Fruit fly (Drosophila melanogaster) whole organism, embryonic: ENCODE data around the gene DNaseII.

Experiments used
- CG10209 ChIP-seq: fragments of 200-800 bp; sonication (Bioruptor generic); optimal IDR thresholded peaks from 3 replicates; lab custom pipeline; 2017; ENCODE audit warnings: missing biosample characterization, mild to moderate bottlenecking, missing genetic modification characterization, missing genetic modification reagents
- CG12104 ChIP-seq: fragments of 200-800 bp; sonication (Bioruptor generic); optimal IDR thresholded peaks from 3 replicates; lab custom pipeline; 2016; ENCODE audit warnings: missing biosample characterization, missing genetic modification characterization
- CG14860 ChIP-seq: fragments of 200-800 bp; sonication (Bioruptor generic); IDR thresholded peaks from 3 replicates; pipeline ENCODE4 v1.3.6; 2022; ENCODE audit warnings: missing biosample characterization, missing genetic modification characterization; ENCODE audit not compliant: partially characterized antibody
- CG17385 ChIP-seq: fragments of 200-800 bp; sonication (Bioruptor generic); optimal IDR thresholded peaks from 3 replicates; lab custom pipeline; 2018; ENCODE audit warnings: missing biosample characterization, mild to moderate bottlenecking, missing genetic modification characterization
- CG17612 ChIP-seq: fragments of 200-800 bp; sonication (Bioruptor generic); IDR thresholded peaks from 2 replicates; pipeline ENCODE4 v1.3.6; 2022; ENCODE audit warnings: missing biosample characterization, missing genetic modification characterization
- CG1832 ChIP-seq: fragments of 200-800 bp; sonication (Bioruptor generic); optimal IDR thresholded peaks from 2 replicates; lab custom pipeline; 2017; ENCODE audit warnings: missing biosample characterization, mild to moderate bottlenecking, missing genetic modification characterization, inconsistent platforms
- CG2199 ChIP-seq: fragments of 200-800 bp; sonication (Bioruptor generic); IDR thresholded peaks from 3 replicates; pipeline ENCODE4 v1.3.6; 2022; ENCODE audit warnings: missing biosample characterization, missing genetic modification characterization
- CG2202 ChIP-seq: fragments of 200-800 bp; sonication (Bioruptor generic); optimal IDR thresholded peaks from 2 replicates; lab custom pipeline; 2018; ENCODE audit warnings: missing biosample characterization, mild to moderate bottlenecking, missing genetic modification characterization
- CG31224 ChIP-seq: fragments of 200-800 bp; sonication (Bioruptor generic); IDR thresholded peaks from 2 replicates; pipeline ENCODE4 v1.3.6; 2022; ENCODE audit warnings: missing biosample characterization, missing genetic modification characterization
- CG31388 ChIP-seq: fragments of 200-800 bp; sonication (Bioruptor generic); optimal IDR thresholded peaks from 2 replicates; lab custom pipeline; 2016; ENCODE audit warnings: missing biosample characterization, missing genetic modification characterization
- CG3163 ChIP-seq: fragments of 200-800 bp; sonication (Bioruptor generic); optimal IDR thresholded peaks from 3 replicates; lab custom pipeline; 2016; ENCODE audit warnings: missing biosample characterization, missing genetic modification characterization
- CG3281 ChIP-seq: fragments of 200-800 bp; sonication (Bioruptor generic); optimal IDR thresholded peaks from 3 replicates; lab custom pipeline; 2017; ENCODE audit warnings: missing biosample characterization, mild to moderate bottlenecking, missing genetic modification characterization
- CG33557 ChIP-seq: fragments of 200-800 bp; sonication (Bioruptor generic); optimal IDR thresholded peaks from 2 replicates; lab custom pipeline; 2019; ENCODE audit warnings: missing biosample characterization, mild to moderate bottlenecking, missing genetic modification characterization, moderate library complexity
- CG4282 ChIP-seq: fragments of 200-800 bp; sonication (Bioruptor generic); optimal IDR thresholded peaks from 2 replicates; lab custom pipeline; 2016; ENCODE audit warnings: missing biosample characterization, missing genetic modification characterization
- CG5953 ChIP-seq: fragments of 200-800 bp; sonication (Bioruptor generic); IDR thresholded peaks from 2 replicates; pipeline ENCODE4 v1.3.6; 2022; ENCODE audit warnings: missing biosample characterization, missing genetic modification characterization
- CG7928 ChIP-seq: fragments of 200-800 bp; sonication (Bioruptor generic); optimal IDR thresholded peaks from 2 replicates; lab custom pipeline; 2017; ENCODE audit warnings: missing biosample characterization, mild to moderate bottlenecking, missing genetic modification characterization
- CG7963 ChIP-seq: fragments of 200-800 bp; sonication (Bioruptor generic); IDR thresholded peaks from 3 replicates; pipeline ENCODE4 v1.3.6; 2022; ENCODE audit warnings: missing biosample characterization, missing genetic modification characterization; ENCODE audit not compliant: partially characterized antibody
- D ChIP-seq, 2 experiments: fragments of 200-800 bp in 1 of 2; fragments of >200 bp in 1 of 2; sonication (Bioruptor generic) in 1 of 2; optimal IDR thresholded peaks; 2 replicates in 1 of 2; 3 replicates in 1 of 2; lab custom pipeline; 2017; ENCODE audit warnings: mild to moderate bottlenecking in 1 of 2, missing biosample characterization in 1 of 2, missing genetic modification characterization in 1 of 2, missing genetic modification reagents in 1 of 2
- Elba2 ChIP-seq: fragments of 200-800 bp; sonication (Bioruptor generic); optimal IDR thresholded peaks from 3 replicates; lab custom pipeline; 2016; ENCODE audit warnings: missing biosample characterization, missing genetic modification characterization
- HmgD ChIP-seq: fragments of 200-800 bp; sonication (Bioruptor generic); optimal IDR thresholded peaks from 3 replicates; lab custom pipeline; 2016; ENCODE audit warnings: missing biosample characterization, missing genetic modification characterization
- Hmr ChIP-seq: fragments of 200-800 bp; sonication (Bioruptor generic); optimal IDR thresholded peaks from 3 replicates; lab custom pipeline; 2017; ENCODE audit warnings: mild to moderate bottlenecking, missing biosample characterization, missing genetic modification reagents, missing genetic modification characterization
- Meics ChIP-seq: fragments of 200-800 bp; sonication (Bioruptor generic); optimal IDR thresholded peaks from 2 replicates; lab custom pipeline; 2017; ENCODE audit warnings: missing biosample characterization, mild to moderate bottlenecking, missing genetic modification characterization
- NC2β ChIP-seq: fragments of 200-800 bp; sonication (Bioruptor generic); optimal IDR thresholded peaks from 2 replicates; lab custom pipeline; 2016; ENCODE audit warnings: missing biosample characterization, missing genetic modification characterization
- NfI ChIP-seq: fragments of 200-800 bp; sonication (Bioruptor generic); optimal IDR thresholded peaks from 3 replicates; lab custom pipeline; 2018; ENCODE audit warnings: missing biosample characterization, mild to moderate bottlenecking, missing genetic modification characterization, moderate library complexity
- Optix ChIP-seq: fragments of 200-800 bp; sonication (Bioruptor generic); IDR thresholded peaks from 3 replicates; pipeline ENCODE4 v1.3.6; 2022; ENCODE audit warnings: missing biosample characterization, missing genetic modification characterization
- Sox100B ChIP-seq: fragments of 200-800 bp; sonication (Bioruptor generic); optimal IDR thresholded peaks from 3 replicates; lab custom pipeline; 2018; ENCODE audit warnings: missing biosample characterization, mild to moderate bottlenecking, missing genetic modification characterization
- Ssrp ChIP-seq: fragments of 200-800 bp; sonication (Bioruptor generic); optimal IDR thresholded peaks from 2 replicates; lab custom pipeline; 2018; ENCODE audit warnings: missing biosample characterization, mild to moderate bottlenecking, missing genetic modification characterization, moderate library complexity
- Tbp ChIP-seq: fragments of >200 bp; optimal IDR thresholded peaks from 2 replicates; lab custom pipeline; 2018; ENCODE audit warnings: missing biosample characterization, missing genetic modification characterization
- YL-1 ChIP-seq: fragments of 200-800 bp; sonication (Bioruptor generic); optimal IDR thresholded peaks from 3 replicates; lab custom pipeline; 2017; ENCODE audit warnings: missing biosample characterization, mild to moderate bottlenecking, missing genetic modification characterization
- abd-A ChIP-seq: fragments of 200-800 bp; sonication (Bioruptor generic); optimal IDR thresholded peaks from 3 replicates; lab custom pipeline; 2019; ENCODE audit warnings: missing biosample characterization, mild to moderate bottlenecking, missing genetic modification characterization, moderate library complexity
- amos ChIP-seq: fragments of 200-800 bp; sonication (Bioruptor generic); IDR thresholded peaks from 2 replicates; pipeline ENCODE4 v1.3.6; 2022; ENCODE audit warnings: missing biosample characterization, missing genetic modification characterization; ENCODE audit not compliant: partially characterized antibody
- ash1 ChIP-seq: fragments of 200-800 bp; sonication (Bioruptor generic); optimal IDR thresholded peaks from 2 replicates; lab custom pipeline; 2018; ENCODE audit warnings: missing biosample characterization, mild to moderate bottlenecking, missing genetic modification characterization
- croc ChIP-seq: fragments of 200-800 bp; sonication (Bioruptor generic); conservative IDR thresholded peaks from 3 replicates; pipeline ENCODE4 v1.3.6; 2022; ENCODE audit warnings: missing biosample characterization, missing genetic modification characterization
- en ChIP-seq: fragments of 200-800 bp; sonication (Bioruptor generic); optimal IDR thresholded peaks from 2 replicates; lab custom pipeline; 2016; ENCODE audit warnings: missing biosample characterization, missing genetic modification characterization
- esg ChIP-seq: fragments of 200-800 bp; sonication (Bioruptor generic); conservative IDR thresholded peaks from 2 replicates; pipeline ENCODE4 v1.3.6; 2022; ENCODE audit warnings: missing biosample characterization, missing genetic modification characterization
- eyg ChIP-seq: fragments of 200-800 bp; sonication (Bioruptor generic); optimal IDR thresholded peaks from 3 replicates; lab custom pipeline; 2016; ENCODE audit warnings: missing biosample characterization, missing genetic modification characterization
- fru ChIP-seq: fragments of >200 bp; optimal IDR thresholded peaks from 2 replicates; lab custom pipeline; 2017
- ind ChIP-seq: fragments of 200-800 bp; sonication (Bioruptor generic); optimal IDR thresholded peaks from 3 replicates; lab custom pipeline; 2016; ENCODE audit warnings: missing biosample characterization, missing genetic modification characterization
- jing ChIP-seq: fragments of 200-800 bp; sonication (Bioruptor generic); optimal IDR thresholded peaks from 2 replicates; lab custom pipeline; 2018; ENCODE audit warnings: missing biosample characterization, mild to moderate bottlenecking, missing genetic modification characterization
- jumu ChIP-seq: fragments of 200-800 bp; sonication (Bioruptor generic); optimal IDR thresholded peaks from 3 replicates; lab custom pipeline; 2016; ENCODE audit warnings: missing biosample characterization, missing genetic modification characterization
- ken ChIP-seq: fragments of 200-800 bp; sonication (Bioruptor generic); IDR thresholded peaks from 3 replicates; pipeline ENCODE4 v1.3.6; 2022; ENCODE audit warnings: missing biosample characterization, missing genetic modification characterization
- mam ChIP-seq: fragments of 200-800 bp; sonication (Bioruptor generic); optimal IDR thresholded peaks from 3 replicates; lab custom pipeline; 2016; ENCODE audit warnings: missing biosample characterization, missing genetic modification characterization
- otp ChIP-seq: fragments of 200-800 bp; sonication (Bioruptor generic); IDR thresholded peaks from 3 replicates; pipeline ENCODE4, ENCODE4 v1.3.6; 2022; ENCODE audit warnings: missing biosample characterization, missing genetic modification characterization
- sens-2 ChIP-seq: fragments of 200-800 bp; sonication (Bioruptor generic); IDR thresholded peaks from 2 replicates; pipeline ENCODE4 v1.3.6; 2022; ENCODE audit warnings: missing biosample characterization, missing genetic modification characterization
- seq ChIP-seq: fragments of 200-800 bp; sonication (Bioruptor generic); IDR thresholded peaks from 2 replicates; pipeline ENCODE4 v1.3.6; 2022; ENCODE audit warnings: missing biosample characterization, missing genetic modification characterization
- sisA ChIP-seq: fragments of 200-800 bp; sonication (Bioruptor generic); IDR thresholded peaks from 2 replicates; pipeline ENCODE4 v1.3.6; 2022; ENCODE audit warnings: missing biosample characterization, missing genetic modification characterization
- tll ChIP-seq, 2 experiments: fragments of 200-800 bp in 1 of 2; fragments of >200 bp in 1 of 2; sonication (Bioruptor generic) in 1 of 2; optimal IDR thresholded peaks; 2 replicates each; lab custom pipeline; 2017 to 2019; ENCODE audit warnings: missing biosample characterization in 2 of 2, missing genetic modification characterization in 2 of 2, mild to moderate bottlenecking in 1 of 2, moderate library complexity in 1 of 2
- ttk ChIP-seq: fragments of 200-800 bp; sonication (Bioruptor generic); IDR thresholded peaks from 2 replicates; pipeline ENCODE4 v2.1.2; 2022; ENCODE audit warnings: missing biosample characterization, missing genetic modification characterization
- tup ChIP-seq: fragments of 200-800 bp; sonication (Bioruptor generic); optimal IDR thresholded peaks from 2 replicates; lab custom pipeline; 2016; ENCODE audit warnings: missing biosample characterization, mild to moderate bottlenecking, missing genetic modification characterization, moderate library complexity
- usp ChIP-seq: fragments of >200 bp; optimal IDR thresholded peaks from 2 replicates; lab custom pipeline; 2017; ENCODE audit warnings: missing biosample characterization, missing genetic modification characterization
- wor ChIP-seq: fragments of 200-800 bp; sonication (Bioruptor generic); IDR thresholded peaks from 2 replicates; pipeline ENCODE4 v1.3.6; 2022; ENCODE audit warnings: missing biosample characterization, missing genetic modification characterization

Gene DNaseII

DNA sequence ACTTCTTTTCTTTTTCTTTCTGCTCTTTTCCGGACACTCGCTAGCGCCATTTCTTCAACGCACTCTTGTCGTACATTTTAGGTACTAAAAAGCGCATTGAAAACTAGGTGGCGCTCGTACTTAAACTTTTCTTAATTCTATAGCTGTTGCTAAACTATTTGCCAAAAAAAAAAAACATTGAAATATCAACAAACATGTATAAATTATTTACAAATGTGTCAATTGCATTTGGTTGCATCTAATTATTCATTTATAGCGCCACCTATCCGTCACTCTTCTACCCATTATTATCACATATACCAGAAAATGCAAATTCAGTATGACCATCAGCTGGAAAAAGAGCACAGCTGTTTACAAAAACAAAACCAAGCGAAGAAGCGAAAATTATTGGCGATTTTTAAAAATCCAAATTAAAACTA is 2.1 kb downstream of the DNaseII start, which contains the start of gene CG7785 (continued):
- TF ChIP-seq YL-1 (GFP tag; lab: Kevin White, UChicago) (peak; percentile 54), eyg (GFP tag; lab: Kevin White, UChicago) (no peak), CG17612 (GFP tag; lab: Robert Waterston, UW) (no peak), amos (GFP tag; lab: Robert Waterston, UW) (no peak), jing (GFP tag; lab: Kevin White, UChicago) (no peak), fru (lab: Kevin White, UChicago) (no peak), CG12104 (GFP tag; lab: Kevin White, UChicago) (peak; percentile 48), CG2202 (tag; lab: Kevin White, UChicago) (peak; percentile 4), mam (peak; percentile 22), CG33557 (peak; percentile 68), wor (GFP tag; lab: Robert Waterston, UW) (peak; percentile 28; the same call in 1 of the 2 replicates), Hmr (peak; percentile 62), CG31224 (GFP tag; lab: Robert Waterston, UW) (no peak), Ssrp (tag; lab: Kevin White, UChicago) (peak; percentile 39), ken (GFP tag; lab: Robert Waterston, UW) (no peak), CG31388 (peak; percentile 34), CG5953 (GFP tag; lab: Robert Waterston, UW) (no peak), tll (GFP tag; optimal IDR thresholded peaks at IDR 0.05; lab: Kevin White, UChicago) (no peak), CG1832 (GFP tag; lab: Kevin White, UChicago) (no peak), Optix (no peak), sens-2 (no peak), CG3163 (GFP tag; lab: Kevin White, UChicago) (peak; percentile 21), CG7963 (no peak), usp (no peak), CG7928 (GFP tag; lab: Kevin White, UChicago) (peak; percentile 9), Elba2 (GFP tag; lab: Kevin White, UChicago) (peak; percentile 29), NC2β (peak; percentile 55), otp (no peak), CG14860 (GFP tag; lab: Robert Waterston, UW) (no peak), sisA (GFP tag; lab: Robert Waterston, UW) (no peak; the same call in 1 of the 2 replicates), jumu (GFP tag; lab: Kevin White, UChicago) (peak; percentile 16), HmgD (GFP tag; lab: Kevin White, UChicago) (no peak), Sox100B (GFP tag; lab: Kevin White, UChicago) (peak; percentile 47), croc (GFP tag; lab: Robert Waterston, UW) (peak; percentile 27; the same call in 2 of the 3 replicates), tup (no peak), ind (GFP tag; lab: Kevin White, UChicago) (peak; percentile 40), ash1 (GFP tag; lab: Kevin White, UChicago) (no peak), CG2199 (GFP tag; lab: Robert Waterston, UW) (no peak), ttk (GFP tag; lab: Robert Waterston, UW) (no peak), D (optimal IDR thresholded peaks at IDR 0.05; lab: Kevin White, UChicago) (no peak), D (GFP tag; optimal IDR thresholded peaks at IDR 0.05; lab: Kevin White, UChicago) (peak; percentile 36), CG10209 (GFP tag; lab: Kevin White, UChicago) (peak; percentile 32), CG4282 (GFP tag; lab: Kevin White, UChicago) (no peak), Meics (GFP tag; lab: Kevin White, UChicago) (peak; percentile 60), Tbp (GFP tag; lab: Kevin White, UChicago) (no peak), abd-A (tag; lab: Kevin White, UChicago) (no peak), esg (GFP tag; lab: Robert Waterston, UW) (no peak; the same call in 1 of the 2 replicates), CG17385 (peak; percentile 58), seq (GFP tag; lab: Robert Waterston, UW) (no peak), CG3281 (GFP tag; lab: Kevin White, UChicago) (no peak), NfI (GFP tag; lab: Kevin White, UChicago) (peak; percentile 68), en (GFP tag; lab: Kevin White, UChicago) (peak; percentile 32)
